Fruit fly (Drosophila melanogaster) whole organism, embryonic: ENCODE results near the gene Bdp1.
A peak's percentile ranks its signal among the peaks of the same experiment; 100 is the strongest.

ENCODE experiments used
- Atf6 ChIP-seq: fragments of 200-800 bp; sonication (Bioruptor generic); IDR thresholded peaks from 2 replicates; pipeline ENCODE4 v1.3.6; 2022; ENCODE audit warnings: missing biosample characterization, missing genetic modification characterization
- BEAF-32 ChIP-seq: fragments of 200-800 bp; sonication (Bioruptor generic); optimal IDR thresholded peaks from 3 replicates; lab custom pipeline; 2017; ENCODE audit warnings: missing biosample characterization, missing genetic modification characterization, mild to moderate bottlenecking, moderate library complexity, missing genetic modification reagents
- C15 ChIP-seq: fragments of 200-800 bp; sonication (Bioruptor generic); IDR thresholded peaks from 3 replicates; pipeline ENCODE4 v1.3.6; 2022; ENCODE audit warnings: missing biosample characterization, missing genetic modification characterization
- CG11695 ChIP-seq: fragments of 200-800 bp; sonication (Bioruptor generic); IDR thresholded peaks from 3 replicates; pipeline ENCODE4 v1.3.6; 2022; ENCODE audit warnings: missing biosample characterization, missing genetic modification characterization
- CG12769 ChIP-seq: fragments of 200-800 bp; sonication (Bioruptor generic); optimal IDR thresholded peaks from 2 replicates; lab custom pipeline; 2019; ENCODE audit warnings: missing biosample characterization, mild to moderate bottlenecking, missing genetic modification characterization, moderate library complexity
- CG13296 ChIP-seq: fragments of 200-800 bp; sonication (Bioruptor generic); optimal IDR thresholded peaks from 3 replicates; lab custom pipeline; 2018; ENCODE audit warnings: missing biosample characterization, mild to moderate bottlenecking, missing genetic modification characterization
- CG14441 ChIP-seq: fragments of 200-800 bp; sonication (Bioruptor generic); IDR thresholded peaks from 2 replicates; pipeline ENCODE4 v1.3.6; 2022; ENCODE audit warnings: missing biosample characterization, missing genetic modification characterization
- CG15696 ChIP-seq: fragments of 200-800 bp; sonication (Bioruptor generic); optimal IDR thresholded peaks from 2 replicates; lab custom pipeline; 2019; ENCODE audit warnings: missing biosample characterization, mild to moderate bottlenecking, missing genetic modification characterization, moderate library complexity
- CG17829 ChIP-seq: fragments of 200-800 bp; optimal IDR thresholded peaks from 2 replicates; lab custom pipeline; 2019; ENCODE audit warnings: missing biosample characterization, mild to moderate bottlenecking, missing genetic modification characterization, moderate library complexity
- CG18011 ChIP-seq: fragments of 200-800 bp; sonication (Bioruptor generic); optimal IDR thresholded peaks from 2 replicates; lab custom pipeline; 2017; ENCODE audit warnings: missing biosample characterization, missing genetic modification characterization, mild to moderate bottlenecking, moderate library complexity, missing genotype
- CG31441 ChIP-seq: fragments of 200-800 bp; sonication (Bioruptor generic); IDR thresholded peaks from 2 replicates; pipeline ENCODE4 v1.3.6; 2022; ENCODE audit warnings: missing biosample characterization, missing genetic modification characterization
- CG3281 ChIP-seq: fragments of 200-800 bp; sonication (Bioruptor generic); optimal IDR thresholded peaks from 3 replicates; lab custom pipeline; 2017; ENCODE audit warnings: missing biosample characterization, mild to moderate bottlenecking, missing genetic modification characterization
- CG6175 ChIP-seq: fragments of 200-800 bp; sonication (Bioruptor generic); IDR thresholded peaks from 3 replicates; pipeline ENCODE4 v1.3.6; 2022; ENCODE audit warnings: missing biosample characterization, missing genetic modification characterization
- CG6765 ChIP-seq: fragments of 200-800 bp; sonication (Bioruptor generic); optimal IDR thresholded peaks from 3 replicates; lab custom pipeline; 2017; ENCODE audit warnings: missing biosample characterization, mild to moderate bottlenecking, missing genetic modification characterization
- CG6813 ChIP-seq: fragments of 200-800 bp; sonication (Bioruptor generic); optimal IDR thresholded peaks from 2 replicates; lab custom pipeline; 2017; ENCODE audit warnings: missing biosample characterization, missing genetic modification characterization, mild to moderate bottlenecking, moderate library complexity, missing genetic modification reagents
- CG8478 ChIP-seq: fragments of >200 bp; optimal IDR thresholded peaks from 2 replicates; lab custom pipeline; 2018
- CG9609 ChIP-seq: fragments of 200-800 bp; sonication (Bioruptor generic); optimal IDR thresholded peaks from 3 replicates; lab custom pipeline; 2016; ENCODE audit warnings: missing biosample characterization, missing genetic modification characterization
- CG9817 ChIP-seq: fragments of 200-800 bp; sonication (Bioruptor generic); optimal IDR thresholded peaks from 2 replicates; lab custom pipeline; 2018; ENCODE audit warnings: missing biosample characterization, mild to moderate bottlenecking, missing genetic modification characterization, moderate library complexity
- CTCF ChIP-seq: fragments of 200-800 bp; sonication (Bioruptor generic); optimal IDR thresholded peaks from 2 replicates; lab custom pipeline; 2017; ENCODE audit warnings: missing biosample characterization, mild to moderate bottlenecking, missing genetic modification characterization, moderate library complexity
- Dref ChIP-seq: fragments of 200-800 bp; sonication (Bioruptor generic); IDR thresholded peaks from 2 replicates; pipeline ENCODE4 v1.3.6; 2022; ENCODE audit warnings: missing biosample characterization, missing genetic modification characterization
- Ets97D ChIP-seq: fragments of 200-800 bp; sonication (Bioruptor generic); optimal IDR thresholded peaks from 3 replicates; lab custom pipeline; 2016; ENCODE audit warnings: missing biosample characterization, missing genetic modification characterization
- Fer2 ChIP-seq: fragments of 200-800 bp; sonication (Bioruptor generic); optimal IDR thresholded peaks from 2 replicates; lab custom pipeline; 2018; ENCODE audit warnings: missing biosample characterization, mild to moderate bottlenecking, missing genetic modification characterization, moderate library complexity
- HLH54F ChIP-seq: fragments of 200-800 bp; sonication (Bioruptor generic); optimal IDR thresholded peaks from 3 replicates; lab custom pipeline; 2016; ENCODE audit warnings: missing biosample characterization, missing genetic modification characterization
- Hsf ChIP-seq: fragments of 200-800 bp; sonication (Bioruptor generic); optimal IDR thresholded peaks from 3 replicates; lab custom pipeline; 2016; ENCODE audit warnings: missing biosample characterization, missing genetic modification characterization
- Med ChIP-seq: fragments of 200-800 bp; sonication (Bioruptor generic); peaks from one replicate; lab custom pipeline; 2016; ENCODE audit warnings: missing biosample characterization, missing genetic modification characterization, mild to moderate bottlenecking, inconsistent platforms, moderate library complexity
- NC2β ChIP-seq: fragments of 200-800 bp; sonication (Bioruptor generic); optimal IDR thresholded peaks from 2 replicates; lab custom pipeline; 2016; ENCODE audit warnings: missing biosample characterization, missing genetic modification characterization
- NfI ChIP-seq: fragments of 200-800 bp; sonication (Bioruptor generic); optimal IDR thresholded peaks from 3 replicates; lab custom pipeline; 2018; ENCODE audit warnings: missing biosample characterization, mild to moderate bottlenecking, missing genetic modification characterization, moderate library complexity
- Sin3A ChIP-seq: fragments of >200 bp; optimal IDR thresholded peaks from 2 replicates; lab custom pipeline; 2018
- Ssrp ChIP-seq: fragments of 200-800 bp; sonication (Bioruptor generic); optimal IDR thresholded peaks from 2 replicates; lab custom pipeline; 2018; ENCODE audit warnings: missing biosample characterization, mild to moderate bottlenecking, missing genetic modification characterization, moderate library complexity
- Usf ChIP-seq: fragments of 200-800 bp; sonication (Bioruptor generic); optimal IDR thresholded peaks from 2 replicates; lab custom pipeline; 2017; ENCODE audit warnings: missing genotype, missing biosample characterization, missing genetic modification characterization
- cas ChIP-seq: fragments of 200-800 bp; sonication (Bioruptor generic); IDR thresholded peaks from 2 replicates; pipeline ENCODE4 v1.3.6; 2022; ENCODE audit warnings: missing biosample characterization, missing genetic modification characterization
- caup ChIP-seq: fragments of 200-800 bp; sonication (Bioruptor generic); optimal IDR thresholded peaks from 3 replicates; lab custom pipeline; 2017; ENCODE audit warnings: missing biosample characterization, mild to moderate bottlenecking, missing genetic modification characterization, moderate library complexity; ENCODE audit not compliant: severe bottlenecking
- chm ChIP-seq: fragments of 200-800 bp; sonication (Bioruptor generic); IDR thresholded peaks from 2 replicates; pipeline ENCODE4 v1.3.6; 2022; ENCODE audit warnings: missing biosample characterization, missing genetic modification characterization
- disco-r ChIP-seq: fragments of 200-800 bp; sonication (Bioruptor generic); optimal IDR thresholded peaks from 2 replicates; lab custom pipeline; 2016; ENCODE audit warnings: missing biosample characterization, missing genetic modification characterization
- dmrt11E ChIP-seq: fragments of 200-800 bp; sonication (Bioruptor generic); optimal IDR thresholded peaks from 3 replicates; lab custom pipeline; 2018; ENCODE audit warnings: missing biosample characterization, mild to moderate bottlenecking, missing genetic modification characterization, moderate library complexity
- dmrt99B ChIP-seq: fragments of 200-800 bp; sonication (Bioruptor generic); optimal IDR thresholded peaks from 2 replicates; lab custom pipeline; 2018; ENCODE audit warnings: missing biosample characterization, mild to moderate bottlenecking, missing genetic modification characterization, moderate library complexity
- fd3F ChIP-seq: fragments of 200-800 bp; sonication (Bioruptor generic); optimal IDR thresholded peaks from 2 replicates; lab custom pipeline; 2018; ENCODE audit warnings: missing biosample characterization, mild to moderate bottlenecking, missing genetic modification characterization, moderate library complexity
- gfzf ChIP-seq: fragments of 200-800 bp; sonication (Bioruptor generic); optimal IDR thresholded peaks from 2 replicates; lab custom pipeline; 2016; ENCODE audit warnings: missing biosample characterization, mild to moderate bottlenecking, missing genetic modification characterization, moderate library complexity
- gro ChIP-seq: fragments of 200-800 bp; sonication (Bioruptor generic); optimal IDR thresholded peaks from 2 replicates; lab custom pipeline; 2016; ENCODE audit warnings: missing biosample characterization, missing genetic modification characterization
- hth ChIP-seq: fragments of >200 bp; optimal IDR thresholded peaks from 2 replicates; lab custom pipeline; 2017; ENCODE audit warnings: inconsistent platforms
- ind ChIP-seq: fragments of 200-800 bp; sonication (Bioruptor generic); optimal IDR thresholded peaks from 3 replicates; lab custom pipeline; 2016; ENCODE audit warnings: missing biosample characterization, missing genetic modification characterization
- kah ChIP-seq: fragments of 200-800 bp; sonication (Bioruptor generic); optimal IDR thresholded peaks from 2 replicates; lab custom pipeline; 2018; ENCODE audit warnings: missing biosample characterization, mild to moderate bottlenecking, missing genetic modification characterization
- kni ChIP-seq: fragments of 200-800 bp; sonication (Bioruptor generic); optimal IDR thresholded peaks from 3 replicates; lab custom pipeline; 2017; ENCODE audit warnings: mild to moderate bottlenecking, missing biosample characterization, missing genetic modification reagents, missing genetic modification characterization
- mirr ChIP-seq: fragments of 200-800 bp; sonication (Bioruptor generic); optimal IDR thresholded peaks from 3 replicates; lab custom pipeline; 2018; ENCODE audit warnings: missing biosample characterization, mild to moderate bottlenecking, missing genetic modification characterization
- phol ChIP-seq: fragments of 200-800 bp; sonication (Bioruptor generic); optimal IDR thresholded peaks from 3 replicates; lab custom pipeline; 2018; ENCODE audit warnings: missing biosample characterization, mild to moderate bottlenecking, missing genetic modification characterization, moderate library complexity
- sc ChIP-seq, 3 experiments: fragments of >200 bp in 2 of 3; fragments of 200-800 bp in 1 of 3; sonication (Bioruptor generic) in 1 of 3; optimal IDR thresholded peaks; 2 replicates in 2 of 3; 3 replicates in 1 of 3; lab custom pipeline; 2017; ENCODE audit warnings: mild to moderate bottlenecking in 1 of 3, missing biosample characterization in 1 of 3, missing genetic modification characterization in 1 of 3, missing genetic modification reagents in 1 of 3
- sens-2 ChIP-seq: fragments of 200-800 bp; sonication (Bioruptor generic); IDR thresholded peaks from 2 replicates; pipeline ENCODE4 v1.3.6; 2022; ENCODE audit warnings: missing biosample characterization, missing genetic modification characterization
- sisA ChIP-seq: fragments of 200-800 bp; sonication (Bioruptor generic); IDR thresholded peaks from 2 replicates; pipeline ENCODE4 v1.3.6; 2022; ENCODE audit warnings: missing biosample characterization, missing genetic modification characterization
- so ChIP-seq: fragments of 200-800 bp; sonication (Bioruptor generic); IDR thresholded peaks from 3 replicates; pipeline ENCODE4 v1.3.6; 2022; ENCODE audit warnings: missing biosample characterization, missing genetic modification characterization
- sug ChIP-seq: fragments of 200-800 bp; optimal IDR thresholded peaks from 2 replicates; lab custom pipeline; 2019; ENCODE audit warnings: missing biosample characterization, mild to moderate bottlenecking, missing genetic modification characterization, moderate library complexity
- unc-4 ChIP-seq: fragments of 200-800 bp; sonication (Bioruptor generic); IDR thresholded peaks from 2 replicates; pipeline ENCODE4 v1.3.6; 2022; ENCODE audit warnings: missing biosample characterization, missing genetic modification characterization; ENCODE audit not compliant: partially characterized antibody
- yki ChIP-seq: fragments of >200 bp; optimal IDR thresholded peaks from 3 replicates; lab custom pipeline; 2018

Bdp1 gene

dm6 chr2L:13378488-13378964 is 4.8 kb upstream of the Bdp1 start, which contains the start of the genes CG9302 and beta'COP (continued):
- TF ChIP-seq sisA (GFP tag; lab: Robert Waterston, UW) (peak; percentile 58), kah (peak; percentile 7), CG13296 (GFP tag; lab: Kevin White, UChicago) (no peak), CG9609 (no peak), CG15696 (tag; lab: Kevin White, UChicago) (peak; percentile 79), CG18011 (GFP tag; lab: Kevin White, UChicago) (peak; percentile 24), CG6175 (GFP tag; lab: Robert Waterston, UW) (no peak), gfzf (GFP tag; lab: Kevin White, UChicago) (no peak), so (no peak), Ssrp (tag; lab: Kevin White, UChicago) (peak; percentile 58), yki (no peak), C15 (GFP tag; lab: Robert Waterston, UW) (no peak), CG14441 (GFP tag; lab: Robert Waterston, UW) (peak; percentile 48), Ets97D (GFP tag; lab: Kevin White, UChicago) (peak; percentile 45), HLH54F (GFP tag; lab: Kevin White, UChicago) (peak; percentile 51), caup (peak; percentile 48), CG12769 (tag; lab: Kevin White, UChicago) (no peak), sc (optimal IDR thresholded peaks at IDR 0.05; lab: Kevin White, UChicago) (no peak), sc (GFP tag; optimal IDR thresholded peaks at IDR 0.05; lab: Kevin White, UChicago) (peak; percentile 39), Atf6 (GFP tag; lab: Robert Waterston, UW) (no peak), Dref (GFP tag; lab: Robert Waterston, UW) (peak; percentile 68), hth (lab: Kevin White, UChicago) (no peak), CG31441 (GFP tag; lab: Robert Waterston, UW) (peak; percentile 77), cas (GFP tag; lab: Robert Waterston, UW) (no peak), Hsf (GFP tag; lab: Kevin White, UChicago) (peak; percentile 61), CG3281 (GFP tag; lab: Kevin White, UChicago) (peak; percentile 81), chm (GFP tag; lab: Robert Waterston, UW) (no peak), NC2β (GFP tag; lab: Kevin White, UChicago) (no peak), sug (tag; lab: Kevin White, UChicago) (peak; percentile 85), dmrt11E (tag; lab: Kevin White, UChicago) (peak; percentile 67), CG11695 (GFP tag; lab: Robert Waterston, UW) (no peak), gro (GFP tag; lab: Kevin White, UChicago) (peak; percentile 28), CG6813 (GFP tag; lab: Kevin White, UChicago) (no peak), CTCF (GFP tag; lab: Kevin White, UChicago) (no peak), ind (GFP tag; lab: Kevin White, UChicago) (peak; percentile 73), dmrt99B (no peak), CG17829 (peak; percentile 82), disco-r (GFP tag; lab: Kevin White, UChicago) (no peak), Sin3A (peak; percentile 83), fd3F (GFP tag; lab: Kevin White, UChicago) (peak; percentile 56), BEAF-32 (peak; percentile 85), CG6765 (GFP tag; lab: Kevin White, UChicago) (no peak), sens-2 (GFP tag; lab: Robert Waterston, UW) (no peak), Med (GFP tag; lab: Kevin White, UChicago) (peak; percentile 84), mirr (GFP tag; lab: Kevin White, UChicago) (no peak), CG8478 (lab: Kevin White, UChicago) (no peak), kni (GFP tag; lab: Kevin White, UChicago) (no peak), NfI (GFP tag; lab: Kevin White, UChicago) (peak; percentile 69), unc-4 (GFP tag; lab: Robert Waterston, UW) (peak; percentile 71), Usf (GFP tag; lab: Kevin White, UChicago) (peak; percentile 62), phol (peak; percentile 81), CG9817 (tag; lab: Kevin White, UChicago) (peak; percentile 75), Fer2 (tag; lab: Kevin White, UChicago) (peak; percentile 73)
